Fruit fly (Drosophila melanogaster) whole organism, embryonic: ENCODE data around the gene CG18545.

Experiments used
- Asciz ChIP-seq: fragments of 200-800 bp; sonication (Bioruptor generic); optimal IDR thresholded peaks from 2 replicates; lab custom pipeline; 2017; ENCODE audit warnings: missing biosample characterization, mild to moderate bottlenecking, missing genetic modification characterization, missing genetic modification reagents
- Bdp1 ChIP-seq: fragments of 200-800 bp; sonication (Bioruptor generic); optimal IDR thresholded peaks from 3 replicates; lab custom pipeline; 2016; ENCODE audit warnings: missing biosample characterization, missing genetic modification characterization
- BtbVII ChIP-seq: fragments of 200-800 bp; sonication (Bioruptor generic); optimal IDR thresholded peaks from 3 replicates; lab custom pipeline; 2017; ENCODE audit warnings: missing biosample characterization, mild to moderate bottlenecking, missing genetic modification characterization
- CG13123 ChIP-seq: fragments of 200-800 bp; sonication (Bioruptor generic); optimal IDR thresholded peaks from 2 replicates; lab custom pipeline; 2016; ENCODE audit warnings: missing biosample characterization, missing genetic modification characterization
- CG15269 ChIP-seq: fragments of 200-800 bp; sonication (Bioruptor generic); optimal IDR thresholded peaks from 2 replicates; lab custom pipeline; 2018; ENCODE audit warnings: missing biosample characterization, mild to moderate bottlenecking, missing genetic modification characterization, moderate library complexity
- CG15514 ChIP-seq: fragments of 200-800 bp; sonication (Bioruptor generic); optimal IDR thresholded peaks from 3 replicates; lab custom pipeline; 2017; ENCODE audit warnings: missing biosample characterization, missing genetic modification characterization, mild to moderate bottlenecking, moderate library complexity, missing genetic modification reagents
- CG16779 ChIP-seq: fragments of 200-800 bp; sonication (Bioruptor generic); IDR thresholded peaks from 2 replicates; pipeline ENCODE4 v1.3.6; 2022; ENCODE audit warnings: missing biosample characterization, missing genetic modification characterization
- CG17186 ChIP-seq: fragments of 200-800 bp; sonication (Bioruptor generic); optimal IDR thresholded peaks from 3 replicates; lab custom pipeline; 2017; ENCODE audit warnings: missing biosample characterization, missing genetic modification reagents, missing genetic modification characterization
- CG17328 ChIP-seq: fragments of 200-800 bp; sonication (Bioruptor generic); IDR thresholded peaks from 2 replicates; pipeline ENCODE4 v1.3.6; 2022; ENCODE audit warnings: missing biosample characterization, missing genetic modification characterization
- CG17385 ChIP-seq: fragments of 200-800 bp; sonication (Bioruptor generic); optimal IDR thresholded peaks from 3 replicates; lab custom pipeline; 2018; ENCODE audit warnings: missing biosample characterization, mild to moderate bottlenecking, missing genetic modification characterization
- CG17612 ChIP-seq: fragments of 200-800 bp; sonication (Bioruptor generic); IDR thresholded peaks from 2 replicates; pipeline ENCODE4 v1.3.6; 2022; ENCODE audit warnings: missing biosample characterization, missing genetic modification characterization
- CG18599 ChIP-seq: fragments of 200-800 bp; sonication (Bioruptor generic); optimal IDR thresholded peaks from 3 replicates; lab custom pipeline; 2017; ENCODE audit warnings: missing biosample characterization, missing genetic modification characterization, mild to moderate bottlenecking, moderate library complexity, missing genetic modification reagents
- CG3163 ChIP-seq: fragments of 200-800 bp; sonication (Bioruptor generic); optimal IDR thresholded peaks from 3 replicates; lab custom pipeline; 2016; ENCODE audit warnings: missing biosample characterization, missing genetic modification characterization
- CG5180 ChIP-seq: fragments of 200-800 bp; sonication (Bioruptor generic); optimal IDR thresholded peaks from 3 replicates; lab custom pipeline; 2017; ENCODE audit warnings: missing biosample characterization, missing genetic modification characterization, mild to moderate bottlenecking, moderate library complexity, missing genetic modification reagents
- CG7987 ChIP-seq: fragments of 200-800 bp; sonication (Bioruptor generic); optimal IDR thresholded peaks from 2 replicates; lab custom pipeline; 2018; ENCODE audit warnings: missing biosample characterization, mild to moderate bottlenecking, missing genetic modification characterization, moderate library complexity
- CG8478 ChIP-seq: fragments of >200 bp; optimal IDR thresholded peaks from 2 replicates; lab custom pipeline; 2018
- CG8765 ChIP-seq: fragments of 200-800 bp; sonication (Bioruptor generic); IDR thresholded peaks from 2 replicates; pipeline ENCODE4 v1.3.6; 2022; ENCODE audit warnings: missing biosample characterization, missing genetic modification characterization
- Camta ChIP-seq: fragments of 200-800 bp; sonication (Bioruptor generic); optimal IDR thresholded peaks from 2 replicates; lab custom pipeline; 2016; ENCODE audit warnings: missing biosample characterization, missing genetic modification characterization
- CrebB ChIP-seq: fragments of 200-800 bp; sonication (Bioruptor generic); optimal IDR thresholded peaks from 3 replicates; lab custom pipeline; 2018; ENCODE audit warnings: missing biosample characterization, mild to moderate bottlenecking, missing genetic modification characterization
- Dp ChIP-seq: fragments of 200-800 bp; sonication (Bioruptor generic); optimal IDR thresholded peaks from 2 replicates; lab custom pipeline; 2018; ENCODE audit warnings: missing biosample characterization, mild to moderate bottlenecking, missing genetic modification characterization, moderate library complexity
- Gsc ChIP-seq: fragments of 200-800 bp; sonication (Bioruptor generic); IDR thresholded peaks from 2 replicates; pipeline ENCODE4 v1.3.6; 2022; ENCODE audit warnings: missing biosample characterization, missing genetic modification characterization
- HLH4C ChIP-seq: fragments of 200-800 bp; sonication (Bioruptor generic); IDR thresholded peaks from 3 replicates; pipeline ENCODE4 v1.3.6; 2022; ENCODE audit warnings: missing biosample characterization, missing genetic modification characterization; ENCODE audit not compliant: partially characterized antibody
- Hmr ChIP-seq: fragments of 200-800 bp; sonication (Bioruptor generic); optimal IDR thresholded peaks from 3 replicates; lab custom pipeline; 2017; ENCODE audit warnings: mild to moderate bottlenecking, missing biosample characterization, missing genetic modification reagents, missing genetic modification characterization
- Hmx ChIP-seq: fragments of 200-800 bp; sonication (Bioruptor generic); optimal IDR thresholded peaks from 2 replicates; lab custom pipeline; 2016; ENCODE audit warnings: missing biosample characterization, missing genetic modification characterization
- Hr39 ChIP-seq: fragments of >200 bp; optimal IDR thresholded peaks from 2 replicates; lab custom pipeline; 2017
- Hr78 ChIP-seq, 2 experiments: fragments of 200-800 bp in 1 of 2; fragments of >200 bp in 1 of 2; sonication (Bioruptor generic) in 1 of 2; optimal IDR thresholded peaks; 2 replicates each; lab custom pipeline; 2017 to 2019; ENCODE audit warnings: missing biosample characterization in 2 of 2, missing genetic modification characterization in 2 of 2, mild to moderate bottlenecking in 1 of 2, moderate library complexity in 1 of 2
- bcd ChIP-seq: fragments of 200-800 bp; sonication (Bioruptor generic); optimal IDR thresholded peaks from 2 replicates; lab custom pipeline; 2017; ENCODE audit warnings: missing biosample characterization, mild to moderate bottlenecking, missing genetic modification characterization
- br ChIP-seq: fragments of >200 bp; optimal IDR thresholded peaks from 2 replicates; lab custom pipeline; 2017
- btn ChIP-seq: fragments of 200-800 bp; sonication (Bioruptor generic); optimal IDR thresholded peaks from 2 replicates; lab custom pipeline; 2016; ENCODE audit warnings: missing biosample characterization, missing genetic modification characterization
- caup ChIP-seq: fragments of 200-800 bp; sonication (Bioruptor generic); optimal IDR thresholded peaks from 3 replicates; lab custom pipeline; 2017; ENCODE audit warnings: missing biosample characterization, mild to moderate bottlenecking, missing genetic modification characterization, moderate library complexity; ENCODE audit not compliant: severe bottlenecking
- croc ChIP-seq: fragments of 200-800 bp; sonication (Bioruptor generic); conservative IDR thresholded peaks from 3 replicates; pipeline ENCODE4 v1.3.6; 2022; ENCODE audit warnings: missing biosample characterization, missing genetic modification characterization
- crp ChIP-seq, 2 experiments: fragments of 200-800 bp; sonication (Bioruptor generic); optimal IDR thresholded peaks; 2 replicates in 1 of 2; 3 replicates in 1 of 2; lab custom pipeline; 2017; ENCODE audit warnings: missing biosample characterization in 2 of 2, missing genetic modification characterization in 2 of 2, mild to moderate bottlenecking in 1 of 2, moderate library complexity in 1 of 2
- da ChIP-seq: fragments of 200-800 bp; sonication (Bioruptor generic); optimal IDR thresholded peaks from 2 replicates; lab custom pipeline; 2016; ENCODE audit warnings: missing biosample characterization, missing genetic modification characterization
- danr ChIP-seq: fragments of 200-800 bp; sonication (Bioruptor generic); IDR thresholded peaks from 2 replicates; pipeline ENCODE4 v1.3.6; 2022; ENCODE audit warnings: missing biosample characterization, missing genetic modification characterization
- dati ChIP-seq: fragments of 200-800 bp; sonication (Bioruptor generic); IDR thresholded peaks from 2 replicates; pipeline ENCODE4 v1.3.6; 2022; ENCODE audit warnings: missing biosample characterization, missing genetic modification characterization
- fd64A ChIP-seq: fragments of 200-800 bp; sonication (Bioruptor generic); optimal IDR thresholded peaks from 3 replicates; lab custom pipeline; 2018; ENCODE audit warnings: missing biosample characterization, mild to moderate bottlenecking, missing genetic modification characterization
- gem ChIP-seq: fragments of 200-800 bp; sonication (Bioruptor generic); optimal IDR thresholded peaks from 2 replicates; lab custom pipeline; 2019; ENCODE audit warnings: missing biosample characterization, mild to moderate bottlenecking, missing genetic modification characterization, moderate library complexity
- grn ChIP-seq: fragments of 200-800 bp; sonication (Bioruptor generic); optimal IDR thresholded peaks from 3 replicates; lab custom pipeline; 2017; ENCODE audit warnings: missing biosample characterization, missing genetic modification characterization
- inv ChIP-seq: fragments of 200-800 bp; sonication (Bioruptor generic); IDR thresholded peaks from 2 replicates; pipeline ENCODE4 v1.3.6; 2022; ENCODE audit warnings: missing biosample characterization, missing genetic modification characterization; ENCODE audit not compliant: partially characterized antibody
- kni ChIP-seq: fragments of 200-800 bp; sonication (Bioruptor generic); optimal IDR thresholded peaks from 3 replicates; lab custom pipeline; 2017; ENCODE audit warnings: mild to moderate bottlenecking, missing biosample characterization, missing genetic modification reagents, missing genetic modification characterization
- nom ChIP-seq: fragments of 200-800 bp; sonication (Bioruptor generic); optimal IDR thresholded peaks from 2 replicates; lab custom pipeline; 2017; ENCODE audit warnings: missing biosample characterization, missing genetic modification characterization, mild to moderate bottlenecking, moderate library complexity, missing genetic modification reagents
- pum ChIP-seq: fragments of 200-800 bp; sonication (Bioruptor generic); optimal IDR thresholded peaks from 2 replicates; lab custom pipeline; 2016; ENCODE audit warnings: missing biosample characterization, missing genetic modification characterization
- salm ChIP-seq: fragments of 200-800 bp; sonication (Bioruptor generic); optimal IDR thresholded peaks from 2 replicates; lab custom pipeline; 2018; ENCODE audit warnings: missing biosample characterization, mild to moderate bottlenecking, missing genetic modification characterization
- sim ChIP-seq: fragments of 200-800 bp; sonication (Bioruptor generic); IDR thresholded peaks from 2 replicates; pipeline ENCODE4 v1.3.6; 2022; ENCODE audit warnings: missing biosample characterization, missing genetic modification characterization
- ssp ChIP-seq: fragments of 200-800 bp; sonication (Bioruptor generic); IDR thresholded peaks from 2 replicates; pipeline ENCODE4 v1.3.6; 2022; ENCODE audit warnings: missing biosample characterization, missing genetic modification characterization
- sug ChIP-seq: fragments of 200-800 bp; optimal IDR thresholded peaks from 2 replicates; lab custom pipeline; 2019; ENCODE audit warnings: missing biosample characterization, mild to moderate bottlenecking, missing genetic modification characterization, moderate library complexity
- trem ChIP-seq: fragments of 200-800 bp; optimal IDR thresholded peaks from 3 replicates; lab custom pipeline; 2019; ENCODE audit warnings: missing biosample characterization, mild to moderate bottlenecking, missing genetic modification characterization, moderate library complexity
- trh ChIP-seq: fragments of 200-800 bp; sonication (Bioruptor generic); optimal IDR thresholded peaks from 2 replicates; lab custom pipeline; 2016; ENCODE audit warnings: missing biosample characterization, missing genetic modification characterization
- yki ChIP-seq: fragments of >200 bp; optimal IDR thresholded peaks from 3 replicates; lab custom pipeline; 2018

The CG18545 gene

dm6 chr3R:10388128-10389026 lies 47.6 kb downstream of the CG18545 start, which contains the start of gene cwo (continued):
- TF ChIP-seq sug (tag; lab: Kevin White, UChicago), result peak; percentile 52
- TF ChIP-seq croc (GFP tag; lab: Robert Waterston, UW), result no peak
- peak; percentile 12 for TF ChIP-seq Hmr (GFP tag; lab: Kevin White, UChicago)
- TF ChIP-seq CG8765 (GFP tag; lab: Robert Waterston, UW), result no peak
- peak; percentile 76 for TF ChIP-seq kni (GFP tag; lab: Kevin White, UChicago)
- no peak for TF ChIP-seq crp (GFP tag; optimal IDR thresholded peaks at IDR 0.05; lab: Kevin White, UChicago)
- peak; percentile 24 for TF ChIP-seq CrebB (tag; lab: Kevin White, UChicago)
- peak; percentile 22 for TF ChIP-seq CG18599 (GFP tag; lab: Kevin White, UChicago)
- TF ChIP-seq CG17385, result peak; percentile 2
- TF ChIP-seq CG13123 (GFP tag; lab: Kevin White, UChicago), result peak; percentile 12
- no peak for TF ChIP-seq ssp (GFP tag; lab: Robert Waterston, UW)
- TF ChIP-seq Hmx (GFP tag; lab: Kevin White, UChicago), result no peak
- TF ChIP-seq Dp (GFP tag; lab: Kevin White, UChicago), result no peak
- no peak for TF ChIP-seq HLH4C (GFP tag; lab: Robert Waterston, UW)
- TF ChIP-seq trh (GFP tag; lab: Kevin White, UChicago), result peak; percentile 1
- peak; percentile 65 for TF ChIP-seq Asciz (GFP tag; lab: Kevin White, UChicago)
- peak; percentile 14 for TF ChIP-seq gem (tag; lab: Kevin White, UChicago)
- peak; percentile 59 for TF ChIP-seq fd64A (GFP tag; lab: Kevin White, UChicago)
- TF ChIP-seq CG15269 (tag; lab: Kevin White, UChicago), result no peak
- TF ChIP-seq da (GFP tag; lab: Kevin White, UChicago), result peak; percentile 13
- no peak for TF ChIP-seq Camta
- TF ChIP-seq dati, result no peak
- TF ChIP-seq CG17328 (GFP tag; lab: Robert Waterston, UW), result no peak
- TF ChIP-seq CG7987 (GFP tag; lab: Kevin White, UChicago), result peak; percentile 80
- TF ChIP-seq yki (lab: Kevin White, UChicago), result no peak
- no peak for TF ChIP-seq Hr39 (lab: Kevin White, UChicago)
- TF ChIP-seq br (lab: Kevin White, UChicago), result no peak
- peak; percentile 24 for TF ChIP-seq caup (GFP tag; lab: Kevin White, UChicago)
- peak; percentile 85 for TF ChIP-seq grn (GFP tag; lab: Kevin White, UChicago)
- no peak for TF ChIP-seq Hr78 (GFP tag; optimal IDR thresholded peaks at IDR 0.05; lab: Kevin White, UChicago)
- TF ChIP-seq sim (GFP tag; lab: Robert Waterston, UW), result no peak
- TF ChIP-seq inv (GFP tag; lab: Robert Waterston, UW), result no peak
- TF ChIP-seq pum, result no peak
- peak; percentile 25 for TF ChIP-seq CG15514 (GFP tag; lab: Kevin White, UChicago)
- peak; percentile 33 for TF ChIP-seq CG5180 (GFP tag; lab: Kevin White, UChicago)
- TF ChIP-seq trem, result no peak
- TF ChIP-seq BtbVII (GFP tag; lab: Kevin White, UChicago), result peak; percentile 2
- TF ChIP-seq bcd (GFP tag; lab: Kevin White, UChicago), result no peak
- TF ChIP-seq salm (tag; lab: Kevin White, UChicago), result no peak
- peak; percentile 28 for TF ChIP-seq CG3163
- no peak for TF ChIP-seq CG16779 (GFP tag; lab: Robert Waterston, UW)
- TF ChIP-seq CG17186 (GFP tag; lab: Kevin White, UChicago), result peak; percentile 5
- no peak for TF ChIP-seq Gsc (GFP tag; lab: Robert Waterston, UW)
- no peak for TF ChIP-seq btn
- no peak for TF ChIP-seq danr
- TF ChIP-seq CG8478 (lab: Kevin White, UChicago), result no peak
- no peak for TF ChIP-seq Bdp1 (GFP tag; lab: Kevin White, UChicago)
- peak; percentile 8 for TF ChIP-seq nom (GFP tag; lab: Kevin White, UChicago)
- no peak for TF ChIP-seq CG17612 (GFP tag; lab: Robert Waterston, UW)
